Worm (Caenorhabditis elegans) whole organism, early embryonic: ENCODE data around the gene Y51H7C.12.

Experiments used
- B0310.2 ChIP-seq: sonication (generic microtip); optimal IDR thresholded peaks from 2 replicates; lab custom pipeline; 2016; ENCODE audit warnings: mild to moderate bottlenecking, missing genetic modification characterization, missing compliant biosample characterization
- F13C5.2 ChIP-seq: sonication (generic microtip); optimal IDR thresholded peaks from 2 replicates; lab custom pipeline; 2017; ENCODE audit warnings: mild to moderate bottlenecking, missing genetic modification characterization, inconsistent platforms, missing compliant biosample characterization
- aly-1 ChIP-seq: sonication (generic microtip); optimal IDR thresholded peaks from 2 replicates; lab custom pipeline; 2016; ENCODE audit warnings: missing genetic modification characterization, missing compliant biosample characterization
- ama-1 ChIP-seq: fragments of 150-350 bp; optimal IDR thresholded peaks from 2 replicates; lab custom pipeline; 2014
- ceh-13 ChIP-seq: fragments of 200-800 bp; sonication (Bioruptor generic); optimal IDR thresholded peaks from 2 replicates; lab custom pipeline; 2018; ENCODE audit warnings: mild to moderate bottlenecking, missing genetic modification characterization, missing compliant biosample characterization
- ceh-36 ChIP-seq: sonication (generic microtip); optimal IDR thresholded peaks from 2 replicates; lab custom pipeline; 2016; ENCODE audit warnings: missing genetic modification characterization, inconsistent platforms, missing compliant biosample characterization
- ets-7 ChIP-seq: sonication (generic microtip); optimal IDR thresholded peaks from 2 replicates; lab custom pipeline; 2016; ENCODE audit warnings: missing genotype, missing genetic modification characterization, missing compliant biosample characterization
- flt-1 ChIP-seq: fragments of 200-800 bp; sonication (Bioruptor generic); IDR thresholded peaks from 2 replicates; pipeline ENCODE4 v1.3.6; 2022; ENCODE audit warnings: missing genetic modification characterization, missing compliant biosample characterization
- hmbx-1 ChIP-seq: sonication (generic microtip); optimal IDR thresholded peaks from 2 replicates; lab custom pipeline; 2016; ENCODE audit warnings: mild to moderate bottlenecking, missing genetic modification characterization, missing compliant biosample characterization
- hmg-4 ChIP-seq: fragments of 200-800 bp; sonication (Bioruptor generic); optimal IDR thresholded peaks from 2 replicates; lab custom pipeline; 2018; ENCODE audit warnings: mild to moderate bottlenecking, missing genetic modification characterization, missing compliant biosample characterization
- hnd-1 ChIP-seq: sonication (generic microtip); optimal IDR thresholded peaks from 2 replicates; lab custom pipeline; 2016; ENCODE audit warnings: missing genetic modification characterization, missing compliant biosample characterization
- pes-1 ChIP-seq: fragments of 200-800 bp; sonication (Bioruptor generic); IDR thresholded peaks from 2 replicates; pipeline ENCODE4 v1.3.6; 2022; ENCODE audit warnings: missing genetic modification reagents, missing genetic modification characterization, missing compliant biosample characterization
- scrt-1 ChIP-seq: fragments of 200-800 bp; sonication (Bioruptor generic); IDR thresholded peaks from 2 replicates; pipeline ENCODE4 v1.3.6; 2022; ENCODE audit warnings: missing genetic modification characterization, missing compliant biosample characterization
- sea-1 ChIP-seq: fragments of 200-800 bp; sonication (Bioruptor generic); conservative IDR thresholded peaks from 2 replicates; pipeline ENCODE4 v1.3.6; 2022; ENCODE audit warnings: missing genetic modification characterization, missing compliant biosample characterization
- tbx-11 ChIP-seq: fragments of 200-800 bp; sonication (Bioruptor generic); IDR thresholded peaks from 2 replicates; pipeline ENCODE4 v1.3.6; 2022; ENCODE audit warnings: missing genetic modification characterization, missing compliant biosample characterization
- tbx-37 ChIP-seq: fragments of 200-800 bp; sonication (Bioruptor generic); conservative IDR thresholded peaks from 2 replicates; pipeline ENCODE4 v1.3.6; 2022; ENCODE audit warnings: missing genetic modification reagents, missing genetic modification characterization, missing compliant biosample characterization
- tra-4 ChIP-seq: sonication (generic microtip); optimal IDR thresholded peaks from 2 replicates; lab custom pipeline; 2017; ENCODE audit warnings: missing genetic modification characterization, missing compliant biosample characterization

Gene Y51H7C.12

DNA sequence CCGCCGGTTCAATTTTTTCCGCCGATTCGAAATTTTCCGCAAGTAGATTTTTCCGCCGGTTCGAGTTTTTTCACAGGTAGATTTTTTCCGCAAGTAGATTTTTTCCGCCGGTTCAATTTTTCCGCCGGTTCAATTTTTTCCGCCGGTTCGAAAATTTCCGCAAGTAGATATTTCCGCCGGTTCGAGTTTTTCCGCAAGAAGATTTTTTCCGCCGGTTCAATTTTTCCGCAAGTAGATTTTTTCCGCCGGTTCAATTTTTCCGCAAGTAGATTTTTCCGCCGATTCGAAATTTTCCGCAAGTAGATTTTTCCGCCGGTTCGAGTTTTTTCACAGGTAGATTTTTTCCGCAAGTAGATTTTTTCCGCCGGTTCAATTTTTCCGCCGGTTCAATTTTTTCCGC is 7.2 kb upstream of the Y51H7C.12 start:
- TF ChIP-seq pes-1 (GFP tag; lab: Robert Waterston, UW) (peak; percentile 41; the same call in 1 of the 2 replicates), scrt-1 (GFP tag; lab: Robert Waterston, UW) (peak; percentile 53; the same call in 1 of the 2 replicates)

DNA sequence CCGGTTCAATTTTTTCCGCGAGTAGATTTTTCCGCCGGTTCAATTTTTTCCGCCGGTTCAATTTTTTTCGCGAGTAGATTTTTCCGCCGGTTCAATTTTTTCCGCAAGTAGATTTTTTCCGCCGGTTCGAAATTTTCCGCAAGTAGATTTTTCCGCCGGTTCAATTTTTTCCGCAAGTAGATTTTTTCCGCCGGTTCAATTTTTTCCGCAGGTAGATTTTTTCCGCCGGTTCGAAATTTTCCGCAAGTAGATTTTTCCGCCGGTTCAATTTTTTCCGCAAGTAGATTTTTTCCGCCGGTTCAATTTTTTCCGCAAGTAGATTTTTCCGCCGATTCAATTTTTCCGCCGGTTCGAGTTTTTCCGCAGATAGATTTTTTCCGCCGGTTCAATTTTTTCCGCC is 6.7 kb upstream of the Y51H7C.12 start:
- TF ChIP-seq scrt-1 (GFP tag; lab: Robert Waterston, UW) (peak; percentile 35; the same call in 1 of the 2 replicates), sea-1 (GFP tag; lab: Robert Waterston, UW) (peak; percentile 53; the same call in 1 of the 2 replicates), pes-1 (GFP tag; lab: Robert Waterston, UW) (peak; percentile 46)

DNA sequence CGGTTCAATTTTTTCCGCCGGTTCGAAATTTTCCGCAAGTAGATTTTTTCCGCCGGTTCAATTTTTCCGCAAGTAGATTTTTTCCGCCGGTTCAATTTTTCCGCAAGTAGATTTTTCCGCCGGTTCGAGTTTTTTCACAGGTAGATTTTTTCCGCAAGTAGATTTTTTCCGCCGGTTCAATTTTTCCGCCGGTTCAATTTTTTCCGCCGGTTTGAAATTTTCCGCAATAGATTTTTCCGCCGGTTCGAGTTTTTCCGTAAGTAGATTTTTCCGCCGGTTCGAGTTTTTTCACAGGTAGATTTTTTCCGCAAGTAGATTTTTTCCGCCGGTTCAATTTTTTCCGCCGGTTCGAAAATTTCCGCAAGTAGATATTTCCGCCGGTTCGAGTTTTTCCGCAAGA is 5.4 kb upstream of the Y51H7C.12 start:
- TF ChIP-seq pes-1 (GFP tag; lab: Robert Waterston, UW) (peak; percentile 50; the same call in 1 of the 2 replicates), tbx-37 (peak; percentile 58), scrt-1 (GFP tag; lab: Robert Waterston, UW) (peak; percentile 61; the same call in 1 of the 2 replicates)

DNA sequence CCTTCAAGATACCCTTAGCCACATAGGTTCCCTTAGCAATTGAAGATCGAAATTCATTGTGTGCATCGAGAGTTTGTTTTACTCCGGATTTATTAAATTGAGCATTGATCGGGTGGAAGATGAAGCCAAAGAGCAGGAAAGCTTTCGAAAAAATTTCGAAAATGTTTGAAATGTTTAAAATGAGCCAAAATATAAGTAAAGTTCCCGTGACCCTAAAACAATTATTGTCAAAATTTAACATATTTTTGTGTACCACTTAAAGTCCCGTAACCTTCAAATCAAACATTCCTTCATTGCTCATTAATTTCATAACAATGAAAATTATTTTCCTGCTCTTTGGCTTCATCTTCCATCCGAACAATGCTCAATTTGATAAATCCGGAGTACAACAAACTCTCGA is 1.6 kb downstream of the Y51H7C.12 start, which contains the start of gene scl-17:
scl-17 (plus strand) TSS at position 301 of the 400 bp plus-strand sequence.
- TF ChIP-seq ama-1 (lab: Kevin White, UChicago) (no peak), aly-1 (tag; lab: Kevin White, UChicago) (no peak)

DNA sequence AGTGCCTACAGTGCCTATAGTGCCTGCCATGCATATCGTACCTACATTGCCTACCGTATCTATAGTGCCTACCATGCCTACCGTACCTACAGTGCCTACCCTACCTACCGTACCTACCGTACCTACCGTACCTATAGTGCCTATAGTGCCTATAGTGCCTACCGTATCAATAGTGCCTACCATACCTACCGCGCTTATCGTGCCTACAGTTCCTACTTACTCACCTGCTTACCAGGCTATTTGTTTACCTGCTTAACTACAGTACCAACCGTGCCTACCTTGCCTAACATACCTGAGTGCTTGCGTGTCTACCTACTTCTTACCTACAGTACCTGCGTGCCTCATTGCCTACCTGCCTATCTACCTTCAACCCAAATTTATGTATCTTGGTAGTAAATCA is 5.1 kb downstream of the Y51H7C.12 start:
- TF ChIP-seq flt-1 (GFP tag; lab: Robert Waterston, UW) = no peak
- no peak for TF ChIP-seq tbx-11 (GFP tag; lab: Robert Waterston, UW)
- TF ChIP-seq hmbx-1 (tag; lab: Kevin White, UChicago) = no peak

DNA sequence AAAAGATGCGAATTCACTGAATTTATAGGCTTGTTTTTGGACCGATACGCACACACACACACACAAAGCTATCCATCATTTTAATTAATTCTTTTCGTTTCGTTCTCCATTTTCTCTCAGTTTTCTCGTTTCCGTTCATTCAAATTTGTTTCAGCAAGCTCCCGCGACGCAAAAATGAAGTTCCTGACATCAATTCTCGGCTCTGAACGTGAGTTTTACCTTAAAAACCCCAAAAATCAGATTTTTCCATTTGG is 8.3 kb downstream of the Y51H7C.12 start, which contains the start of gene Y51H7C.3:
Y51H7C.3 (plus strand) TSS at position 155 of the 254 bp plus-strand sequence.
- TF ChIP-seq scrt-1 (GFP tag; lab: Robert Waterston, UW) (no peak), hmg-4 (no peak), ceh-13 (GFP tag; lab: Kevin White, UChicago) (no peak), hmbx-1 (tag; lab: Kevin White, UChicago) (no peak), pes-1 (GFP tag; lab: Robert Waterston, UW) (no peak), tbx-11 (GFP tag; lab: Robert Waterston, UW) (no peak), flt-1 (GFP tag; lab: Robert Waterston, UW) (no peak), F13C5.2 (tag; lab: Kevin White, UChicago) (no peak), tra-4 (tag; lab: Kevin White, UChicago) (no peak), ceh-36 (tag; lab: Kevin White, UChicago) (no peak), ama-1 (lab: Kevin White, UChicago) (no peak), B0310.2 (no peak), ets-7 (tag; lab: Kevin White, UChicago) (no peak), tbx-37 (no peak), aly-1 (tag; lab: Kevin White, UChicago) (no peak), sea-1 (GFP tag; lab: Robert Waterston, UW) (no peak), hnd-1 (tag; lab: Kevin White, UChicago) (no peak)

DNA sequence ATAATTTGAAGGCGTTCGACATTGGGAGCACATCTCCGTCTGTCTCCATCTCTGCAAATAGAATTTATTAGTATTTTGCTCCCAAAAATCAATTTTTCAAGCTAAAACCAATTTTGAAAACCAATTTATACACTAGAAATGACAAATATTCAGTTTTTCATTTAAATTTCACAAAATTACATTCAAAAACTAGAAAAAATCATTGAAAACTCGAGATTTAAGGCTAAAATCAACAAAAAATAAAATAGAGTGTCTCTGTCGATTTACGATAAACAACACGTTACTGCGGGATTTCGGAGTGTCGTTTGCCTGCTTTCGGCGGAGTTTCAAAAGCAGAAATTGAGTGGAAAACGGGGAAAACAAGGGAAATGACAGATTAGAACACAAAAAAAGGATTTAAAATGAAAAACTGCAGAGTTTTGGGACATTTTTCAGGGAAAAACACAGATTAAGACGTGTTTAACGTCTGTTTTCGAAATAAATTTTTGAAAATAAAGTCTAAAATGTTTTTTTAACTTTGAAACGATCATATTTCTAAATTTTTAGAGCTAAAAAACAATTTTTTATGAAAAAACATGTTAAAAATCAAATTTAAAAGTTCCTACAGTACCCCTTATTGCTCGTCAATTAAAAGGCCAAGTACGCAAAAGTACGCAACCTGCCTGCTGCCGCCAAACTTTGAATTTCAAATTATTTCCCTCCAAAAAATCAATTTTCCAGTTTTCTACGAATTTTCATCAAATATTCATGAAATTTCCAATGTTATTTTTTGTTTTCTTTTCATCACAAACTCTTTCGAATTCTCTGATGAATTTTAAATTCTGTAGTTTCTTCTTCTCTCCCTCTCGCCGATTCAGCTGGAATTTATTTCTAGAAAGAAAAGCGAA is 8.9 kb downstream of the Y51H7C.12 start, which contains the start of gene nol-6:
nol-6 (minus strand) TSS at position 51 of the 887 bp plus-strand sequence.
- TF ChIP-seq B0310.2 (no peak), ets-7 (tag; lab: Kevin White, UChicago) (no peak), flt-1 (GFP tag; lab: Robert Waterston, UW) (no peak), ceh-13 (GFP tag; lab: Kevin White, UChicago) (no peak), tbx-37 (no peak), sea-1 (GFP tag; lab: Robert Waterston, UW) (no peak), ceh-36 (tag; lab: Kevin White, UChicago) (no peak), scrt-1 (GFP tag; lab: Robert Waterston, UW) (no peak), aly-1 (tag; lab: Kevin White, UChicago) (no peak), hmbx-1 (tag; lab: Kevin White, UChicago) (no peak), hnd-1 (tag; lab: Kevin White, UChicago) (no peak), pes-1 (GFP tag; lab: Robert Waterston, UW) (no peak), tra-4 (tag; lab: Kevin White, UChicago) (no peak), F13C5.2 (tag; lab: Kevin White, UChicago) (no peak), tbx-11 (GFP tag; lab: Robert Waterston, UW) (no peak), ama-1 (lab: Kevin White, UChicago) (no peak), hmg-4 (no peak)

DNA sequence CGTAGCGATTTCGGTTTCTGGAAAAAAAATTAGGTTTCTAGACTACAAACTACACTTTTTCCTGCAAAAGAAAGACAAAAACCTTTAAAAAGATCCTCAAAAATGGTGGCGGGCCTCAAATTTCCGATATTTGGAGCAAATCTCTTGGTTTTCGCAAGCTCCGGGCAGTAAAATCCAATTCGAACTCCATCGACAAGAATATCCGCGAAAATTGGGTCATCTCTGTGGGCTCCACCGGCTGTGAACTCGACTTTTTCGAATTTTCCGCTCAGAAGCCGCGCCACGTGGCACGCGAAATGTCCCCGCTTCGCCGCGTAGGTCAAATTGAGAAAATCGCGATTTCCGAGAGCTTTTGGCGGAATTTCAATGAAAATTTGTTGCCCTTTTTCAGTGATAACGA is 9.8 kb downstream of the Y51H7C.12 start:
- TF ChIP-seq flt-1 (GFP tag; lab: Robert Waterston, UW) (no peak), ceh-13 (GFP tag; lab: Kevin White, UChicago) (no peak), pes-1 (GFP tag; lab: Robert Waterston, UW) (no peak), hnd-1 (tag; lab: Kevin White, UChicago) (no peak), scrt-1 (GFP tag; lab: Robert Waterston, UW) (no peak), sea-1 (GFP tag; lab: Robert Waterston, UW) (no peak), ceh-36 (tag; lab: Kevin White, UChicago) (no peak), B0310.2 (no peak), ets-7 (tag; lab: Kevin White, UChicago) (no peak), F13C5.2 (tag; lab: Kevin White, UChicago) (no peak), aly-1 (tag; lab: Kevin White, UChicago) (no peak), ama-1 (lab: Kevin White, UChicago) (no peak), tbx-37 (no peak), hmg-4 (no peak), tra-4 (tag; lab: Kevin White, UChicago) (no peak), hmbx-1 (tag; lab: Kevin White, UChicago) (no peak), tbx-11 (GFP tag; lab: Robert Waterston, UW) (no peak)
